Fruit fly (Drosophila melanogaster) whole organism, embryonic: Measurements from ENCODE around the gene Nup153.

Experiments
- CG10267 ChIP-seq: fragments of 200-800 bp; sonication (Bioruptor generic); optimal IDR thresholded peaks from 2 replicates; lab custom pipeline; 2018; ENCODE audit warnings: missing biosample characterization, mild to moderate bottlenecking, missing genetic modification characterization, moderate library complexity
- CG11398 ChIP-seq: fragments of 200-800 bp; sonication (Bioruptor generic); optimal IDR thresholded peaks from 2 replicates; lab custom pipeline; 2016; ENCODE audit warnings: missing biosample characterization, missing genetic modification characterization
- CG11504 ChIP-seq: fragments of 200-800 bp; sonication (Bioruptor generic); optimal IDR thresholded peaks from 3 replicates; lab custom pipeline; 2019; ENCODE audit warnings: missing biosample characterization, mild to moderate bottlenecking, missing genetic modification characterization, moderate library complexity
- CG12391 ChIP-seq: fragments of 200-800 bp; sonication (Bioruptor generic); optimal IDR thresholded peaks from 3 replicates; lab custom pipeline; 2018; ENCODE audit warnings: missing biosample characterization, mild to moderate bottlenecking, missing genetic modification characterization, moderate library complexity
- CG13775 ChIP-seq: fragments of 200-800 bp; sonication (Bioruptor generic); optimal IDR thresholded peaks from 3 replicates; lab custom pipeline; 2017; ENCODE audit warnings: missing biosample characterization, mild to moderate bottlenecking, missing genetic modification characterization
- CG14441 ChIP-seq: fragments of 200-800 bp; sonication (Bioruptor generic); IDR thresholded peaks from 2 replicates; pipeline ENCODE4 v1.3.6; 2022; ENCODE audit warnings: missing biosample characterization, missing genetic modification characterization
- CG15073 ChIP-seq: fragments of 200-800 bp; sonication (Bioruptor generic); optimal IDR thresholded peaks from 2 replicates; lab custom pipeline; 2016; ENCODE audit warnings: missing biosample characterization, missing genetic modification characterization
- CG15269 ChIP-seq: fragments of 200-800 bp; sonication (Bioruptor generic); optimal IDR thresholded peaks from 2 replicates; lab custom pipeline; 2018; ENCODE audit warnings: missing biosample characterization, mild to moderate bottlenecking, missing genetic modification characterization, moderate library complexity
- CG15601 ChIP-seq: fragments of 200-800 bp; sonication (Bioruptor generic); optimal IDR thresholded peaks from 3 replicates; lab custom pipeline; 2019; ENCODE audit warnings: missing biosample characterization, mild to moderate bottlenecking, missing genetic modification characterization, moderate library complexity
- CG17385 ChIP-seq: fragments of 200-800 bp; sonication (Bioruptor generic); optimal IDR thresholded peaks from 3 replicates; lab custom pipeline; 2018; ENCODE audit warnings: missing biosample characterization, mild to moderate bottlenecking, missing genetic modification characterization
- CG17829 ChIP-seq: fragments of 200-800 bp; optimal IDR thresholded peaks from 2 replicates; lab custom pipeline; 2019; ENCODE audit warnings: missing biosample characterization, mild to moderate bottlenecking, missing genetic modification characterization, moderate library complexity
- CG3163 ChIP-seq: fragments of 200-800 bp; sonication (Bioruptor generic); optimal IDR thresholded peaks from 3 replicates; lab custom pipeline; 2016; ENCODE audit warnings: missing biosample characterization, missing genetic modification characterization
- CG34422 ChIP-seq: fragments of 200-800 bp; sonication (Bioruptor generic); IDR thresholded peaks from 3 replicates; pipeline ENCODE4 v1.3.6; 2022; ENCODE audit warnings: missing biosample characterization, missing genetic modification characterization
- CG3726 ChIP-seq: fragments of 200-800 bp; sonication (Bioruptor generic); IDR thresholded peaks from 3 replicates; pipeline ENCODE4, ENCODE4 v1.3.6; 2022; ENCODE audit warnings: missing biosample characterization, missing genetic modification characterization
- CG42726 ChIP-seq: fragments of 200-800 bp; sonication (Bioruptor generic); IDR thresholded peaks from 2 replicates; pipeline ENCODE4 v1.3.6; 2022; ENCODE audit warnings: missing biosample characterization, missing genetic modification characterization; ENCODE audit not compliant: partially characterized antibody
- CG43689 ChIP-seq: fragments of 200-800 bp; sonication (Bioruptor generic); IDR thresholded peaks from 2 replicates; pipeline ENCODE4 v1.3.6; 2022; ENCODE audit warnings: missing biosample characterization, missing genetic modification characterization
- CG4424 ChIP-seq: fragments of 200-800 bp; sonication (Bioruptor generic); optimal IDR thresholded peaks from 3 replicates; lab custom pipeline; 2016; ENCODE audit warnings: missing biosample characterization, missing genetic modification characterization
- CG6689 ChIP-seq: fragments of 200-800 bp; sonication (Bioruptor generic); IDR thresholded peaks from 2 replicates; pipeline ENCODE4 v1.3.6; 2022; ENCODE audit warnings: missing biosample characterization, missing genetic modification characterization
- CG6791 ChIP-seq: fragments of 200-800 bp; sonication (Bioruptor generic); IDR thresholded peaks from 3 replicates; pipeline ENCODE4 v1.3.6; 2022; ENCODE audit warnings: missing biosample characterization, missing genetic modification characterization; ENCODE audit not compliant: partially characterized antibody
- CG7556 ChIP-seq: fragments of 200-800 bp; sonication (Bioruptor generic); optimal IDR thresholded peaks from 2 replicates; lab custom pipeline; 2017; ENCODE audit warnings: missing biosample characterization, mild to moderate bottlenecking, missing genetic modification characterization
- CG9437 ChIP-seq: fragments of 200-800 bp; sonication (Bioruptor generic); optimal IDR thresholded peaks from 2 replicates; lab custom pipeline; 2018; ENCODE audit warnings: missing biosample characterization, mild to moderate bottlenecking, missing genetic modification characterization
- CG9727 ChIP-seq: fragments of 200-800 bp; sonication (Bioruptor generic); optimal IDR thresholded peaks from 3 replicates; lab custom pipeline; 2017; ENCODE audit warnings: missing biosample characterization, mild to moderate bottlenecking, missing genetic modification characterization
- Doc3 ChIP-seq: fragments of 200-800 bp; sonication (Bioruptor generic); IDR thresholded peaks from 3 replicates; pipeline ENCODE4 v1.3.6; 2022; ENCODE audit warnings: missing biosample characterization, missing genetic modification characterization; ENCODE audit not compliant: partially characterized antibody
- Elba2 ChIP-seq: fragments of 200-800 bp; sonication (Bioruptor generic); optimal IDR thresholded peaks from 3 replicates; lab custom pipeline; 2016; ENCODE audit warnings: missing biosample characterization, missing genetic modification characterization
- Ets65A ChIP-seq: fragments of 200-800 bp; sonication (Bioruptor generic); peaks from one replicate; lab custom pipeline; 2016; ENCODE audit warnings: missing biosample characterization, missing genetic modification characterization
- H2.0 ChIP-seq: fragments of 200-800 bp; sonication (Bioruptor generic); IDR thresholded peaks from 2 replicates; pipeline ENCODE4 v1.3.6; 2022; ENCODE audit warnings: missing biosample characterization, missing genetic modification characterization
- HHEX ChIP-seq: fragments of 200-800 bp; sonication (Bioruptor generic); optimal IDR thresholded peaks from 3 replicates; lab custom pipeline; 2017; ENCODE audit warnings: missing biosample characterization, mild to moderate bottlenecking, missing genetic modification characterization, missing genetic modification reagents
- HLH3B ChIP-seq: fragments of 200-800 bp; sonication (Bioruptor generic); IDR thresholded peaks from 2 replicates; pipeline ENCODE4 v1.3.6; 2022; ENCODE audit warnings: missing biosample characterization, missing genetic modification characterization
- Jarid2 ChIP-seq: fragments of 200-800 bp; sonication (Bioruptor generic); optimal IDR thresholded peaks from 3 replicates; lab custom pipeline; 2017; ENCODE audit warnings: mild to moderate bottlenecking, missing biosample characterization, missing genetic modification reagents, missing genetic modification characterization
- Med ChIP-seq: fragments of 200-800 bp; sonication (Bioruptor generic); peaks from one replicate; lab custom pipeline; 2016; ENCODE audit warnings: missing biosample characterization, missing genetic modification characterization, mild to moderate bottlenecking, inconsistent platforms, moderate library complexity
- Opbp ChIP-seq: fragments of 200-800 bp; sonication (Bioruptor generic); IDR thresholded peaks from 3 replicates; pipeline ENCODE4 v1.3.6; 2022; ENCODE audit warnings: missing biosample characterization, missing genetic modification characterization; ENCODE audit not compliant: partially characterized antibody
- Poxn ChIP-seq: fragments of 200-800 bp; sonication (Bioruptor generic); IDR thresholded peaks from 2 replicates; pipeline ENCODE4 v1.3.6; 2022; ENCODE audit warnings: missing biosample characterization, missing genetic modification characterization
- Ravus ChIP-seq: fragments of 200-800 bp; sonication (Bioruptor generic); IDR thresholded peaks from 2 replicates; pipeline ENCODE4 v1.3.6; 2022; ENCODE audit warnings: missing biosample characterization, missing genetic modification characterization
- Xrp1 ChIP-seq: fragments of 200-800 bp; sonication (Bioruptor generic); IDR thresholded peaks from 2 replicates; pipeline ENCODE4 v1.3.6; 2022; ENCODE audit warnings: missing biosample characterization, missing genetic modification characterization
- ab ChIP-seq: fragments of 200-800 bp; sonication (Bioruptor generic); optimal IDR thresholded peaks from 2 replicates; lab custom pipeline; 2016; ENCODE audit warnings: missing biosample characterization, missing genetic modification characterization
- al ChIP-seq: fragments of 200-800 bp; sonication (Bioruptor generic); IDR thresholded peaks from 2 replicates; pipeline ENCODE4 v1.3.6; 2022; ENCODE audit warnings: missing biosample characterization, missing genetic modification characterization
- ewg ChIP-seq: fragments of 200-800 bp; sonication (Bioruptor generic); optimal IDR thresholded peaks from 3 replicates; lab custom pipeline; 2017; ENCODE audit warnings: mild to moderate bottlenecking, missing biosample characterization, missing genetic modification reagents, missing genetic modification characterization
- eyg ChIP-seq: fragments of 200-800 bp; sonication (Bioruptor generic); optimal IDR thresholded peaks from 3 replicates; lab custom pipeline; 2016; ENCODE audit warnings: missing biosample characterization, missing genetic modification characterization
- fd64A ChIP-seq: fragments of 200-800 bp; sonication (Bioruptor generic); optimal IDR thresholded peaks from 3 replicates; lab custom pipeline; 2018; ENCODE audit warnings: missing biosample characterization, mild to moderate bottlenecking, missing genetic modification characterization
- ftz-f1 ChIP-seq: fragments of 200-800 bp; sonication (Bioruptor generic); optimal IDR thresholded peaks from 2 replicates; lab custom pipeline; 2016; ENCODE audit warnings: missing biosample characterization, missing genetic modification characterization
- gro ChIP-seq: fragments of 200-800 bp; sonication (Bioruptor generic); optimal IDR thresholded peaks from 2 replicates; lab custom pipeline; 2016; ENCODE audit warnings: missing biosample characterization, missing genetic modification characterization
- gsb-n ChIP-seq: fragments of 200-800 bp; sonication (Bioruptor generic); optimal IDR thresholded peaks from 3 replicates; lab custom pipeline; 2018; ENCODE audit warnings: missing biosample characterization, mild to moderate bottlenecking, missing genetic modification characterization
- hb ChIP-seq: fragments of 200-800 bp; sonication (Bioruptor generic); IDR thresholded peaks from 3 replicates; pipeline ENCODE4 v1.3.6; 2022; ENCODE audit warnings: missing biosample characterization, missing genetic modification characterization; ENCODE audit not compliant: partially characterized antibody
- klu ChIP-seq: fragments of 200-800 bp; sonication (Bioruptor generic); IDR thresholded peaks from 2 replicates; pipeline ENCODE4 v1.3.6; 2022; ENCODE audit warnings: missing biosample characterization, missing genetic modification characterization
- seq ChIP-seq: fragments of 200-800 bp; sonication (Bioruptor generic); IDR thresholded peaks from 2 replicates; pipeline ENCODE4 v1.3.6; 2022; ENCODE audit warnings: missing biosample characterization, missing genetic modification characterization
- shn ChIP-seq: fragments of 200-800 bp; sonication (Bioruptor generic); optimal IDR thresholded peaks from 3 replicates; lab custom pipeline; 2016; ENCODE audit warnings: missing biosample characterization, missing genetic modification characterization
- sug ChIP-seq: fragments of 200-800 bp; optimal IDR thresholded peaks from 2 replicates; lab custom pipeline; 2019; ENCODE audit warnings: missing biosample characterization, mild to moderate bottlenecking, missing genetic modification characterization, moderate library complexity
- tap ChIP-seq: fragments of 200-800 bp; optimal IDR thresholded peaks from 3 replicates; lab custom pipeline; 2019; ENCODE audit warnings: missing biosample characterization, mild to moderate bottlenecking, missing genetic modification characterization, moderate library complexity
- tin ChIP-seq: fragments of 200-800 bp; sonication (Bioruptor generic); optimal IDR thresholded peaks from 3 replicates; lab custom pipeline; 2016; ENCODE audit warnings: missing biosample characterization, missing genetic modification characterization
- vvl ChIP-seq: fragments of 200-800 bp; sonication (Bioruptor generic); IDR thresholded peaks from 2 replicates; pipeline ENCODE4 v1.3.6; 2022; ENCODE audit warnings: missing biosample characterization, missing genetic modification characterization
- wor ChIP-seq: fragments of 200-800 bp; sonication (Bioruptor generic); IDR thresholded peaks from 2 replicates; pipeline ENCODE4 v1.3.6; 2022; ENCODE audit warnings: missing biosample characterization, missing genetic modification characterization
- zf30C ChIP-seq: fragments of 200-800 bp; sonication (Bioruptor generic); optimal IDR thresholded peaks from 3 replicates; lab custom pipeline; 2018; ENCODE audit warnings: missing biosample characterization, mild to moderate bottlenecking, missing genetic modification characterization

Gene Nup153

dm6 chrX:16593418-16593817, 5.6 kb upstream of the Nup153 start, which contains the start of the genes SMC3 and Ubc7 (continued):
- TF ChIP-seq CG10267 = peak; percentile 38
- peak; percentile 14 for TF ChIP-seq CG9437
- TF ChIP-seq wor = no peak
- TF ChIP-seq ftz-f1 (GFP tag; lab: Kevin White, UChicago) = no peak
- no peak for TF ChIP-seq tap (tag; lab: Kevin White, UChicago)
- TF ChIP-seq CG3726 (GFP tag; lab: Robert Waterston, UW) = no peak
- TF ChIP-seq CG13775 (GFP tag; lab: Kevin White, UChicago) = no peak
- no peak for TF ChIP-seq CG4424 (GFP tag; lab: Kevin White, UChicago)
- TF ChIP-seq vvl = no peak
- TF ChIP-seq seq (GFP tag; lab: Robert Waterston, UW) = no peak
- no peak for TF ChIP-seq CG3163 (GFP tag; lab: Kevin White, UChicago)
- TF ChIP-seq CG14441 = no peak
- no peak for TF ChIP-seq Ets65A (GFP tag; lab: Kevin White, UChicago)
- TF ChIP-seq fd64A = no peak
- TF ChIP-seq CG15269 (tag; lab: Kevin White, UChicago) = no peak
- no peak for TF ChIP-seq CG7556 (GFP tag; lab: Kevin White, UChicago)
- no peak for TF ChIP-seq zf30C (GFP tag; lab: Kevin White, UChicago)
- TF ChIP-seq tin (GFP tag; lab: Kevin White, UChicago) = no peak
- no peak for TF ChIP-seq gro (GFP tag; lab: Kevin White, UChicago)
- no peak for TF ChIP-seq HHEX (GFP tag; lab: Kevin White, UChicago)
- TF ChIP-seq CG42726 (GFP tag; lab: Robert Waterston, UW) = peak; percentile 68; the same call in 1 of the 2 replicates
- TF ChIP-seq Doc3 (GFP tag; lab: Robert Waterston, UW) = peak; percentile 88
- TF ChIP-seq Elba2 = no peak
- TF ChIP-seq CG11398 (GFP tag; lab: Kevin White, UChicago) = no peak
- no peak for TF ChIP-seq Ravus (GFP tag; lab: Robert Waterston, UW)
- TF ChIP-seq sug (tag; lab: Kevin White, UChicago) = peak; percentile 27
- TF ChIP-seq shn (GFP tag; lab: Kevin White, UChicago) = no peak
- no peak for TF ChIP-seq eyg
- no peak for TF ChIP-seq klu (GFP tag; lab: Robert Waterston, UW)
- no peak for TF ChIP-seq Poxn (GFP tag; lab: Robert Waterston, UW)
- TF ChIP-seq Opbp (GFP tag; lab: Robert Waterston, UW) = peak; percentile 69; the same call in 1 of the 3 replicates
- no peak for TF ChIP-seq CG34422 (GFP tag; lab: Robert Waterston, UW)
- TF ChIP-seq CG17385 (GFP tag; lab: Kevin White, UChicago) = no peak
- TF ChIP-seq hb (GFP tag; lab: Robert Waterston, UW) = peak; percentile 95
- no peak for TF ChIP-seq CG15601 (tag; lab: Kevin White, UChicago)
- no peak for TF ChIP-seq ab (GFP tag; lab: Kevin White, UChicago)
- no peak for TF ChIP-seq CG15073 (GFP tag; lab: Kevin White, UChicago)
- TF ChIP-seq H2.0 (GFP tag; lab: Robert Waterston, UW) = no peak
- peak; percentile 70 for TF ChIP-seq Med
- TF ChIP-seq CG43689 (GFP tag; lab: Robert Waterston, UW) = no peak
- no peak for TF ChIP-seq CG11504
- no peak for TF ChIP-seq CG17829 (tag; lab: Kevin White, UChicago)
- TF ChIP-seq HLH3B (GFP tag; lab: Robert Waterston, UW) = no peak
- TF ChIP-seq CG6791 = peak; percentile 88; the same call in 2 of the 3 replicates
- TF ChIP-seq gsb-n (tag; lab: Kevin White, UChicago) = no peak
- TF ChIP-seq al (GFP tag; lab: Robert Waterston, UW) = no peak
- no peak for TF ChIP-seq Jarid2 (GFP tag; lab: Kevin White, UChicago)
- no peak for TF ChIP-seq ewg (GFP tag; lab: Kevin White, UChicago)
- no peak for TF ChIP-seq CG6689 (GFP tag; lab: Robert Waterston, UW)
- no peak for TF ChIP-seq CG9727 (GFP tag; lab: Kevin White, UChicago)
- TF ChIP-seq Xrp1 = no peak
- peak; percentile 41 for TF ChIP-seq CG12391 (tag; lab: Kevin White, UChicago)
